Fruit fly (Drosophila melanogaster) whole organism, embryonic: ENCODE measurements around the gene ImpL1.

Source experiments
- Blimp-1 ChIP-seq: fragments of 200-800 bp; sonication (Bioruptor generic); optimal IDR thresholded peaks from 3 replicates; lab custom pipeline; 2018; ENCODE audit warnings: missing biosample characterization, missing genetic modification characterization, mild to moderate bottlenecking, moderate library complexity, missing genetic modification reagents
- CG11093 ChIP-seq: fragments of 200-800 bp; sonication (Bioruptor generic); IDR thresholded peaks from 3 replicates; pipeline ENCODE4 v1.3.6; 2022; ENCODE audit warnings: missing biosample characterization, missing genetic modification characterization
- CG12942 ChIP-seq: fragments of 200-800 bp; sonication (Bioruptor generic); optimal IDR thresholded peaks from 3 replicates; lab custom pipeline; 2016; ENCODE audit warnings: missing biosample characterization, missing genetic modification characterization
- CG13775 ChIP-seq: fragments of 200-800 bp; sonication (Bioruptor generic); optimal IDR thresholded peaks from 3 replicates; lab custom pipeline; 2017; ENCODE audit warnings: missing biosample characterization, mild to moderate bottlenecking, missing genetic modification characterization
- CG14050 ChIP-seq: fragments of 200-800 bp; sonication (Bioruptor generic); IDR thresholded peaks from 3 replicates; pipeline ENCODE4 v1.3.6; 2022; ENCODE audit warnings: missing biosample characterization, missing genetic modification characterization
- CG14860 ChIP-seq: fragments of 200-800 bp; sonication (Bioruptor generic); IDR thresholded peaks from 3 replicates; pipeline ENCODE4 v1.3.6; 2022; ENCODE audit warnings: missing biosample characterization, missing genetic modification characterization; ENCODE audit not compliant: partially characterized antibody
- CG14965 ChIP-seq: fragments of 200-800 bp; sonication (Bioruptor generic); optimal IDR thresholded peaks from 2 replicates; lab custom pipeline; 2016; ENCODE audit warnings: missing biosample characterization, missing genetic modification characterization, borderline replicate concordance
- CG2116 ChIP-seq: fragments of 200-800 bp; sonication (Bioruptor generic); optimal IDR thresholded peaks from 3 replicates; lab custom pipeline; 2018; ENCODE audit warnings: missing biosample characterization, mild to moderate bottlenecking, missing genetic modification characterization
- CG2120 ChIP-seq: fragments of 200-800 bp; sonication (Bioruptor generic); optimal IDR thresholded peaks from 3 replicates; lab custom pipeline; 2016; ENCODE audit warnings: missing biosample characterization, missing genetic modification characterization
- CG2875 ChIP-seq: fragments of 200-800 bp; sonication (Bioruptor generic); optimal IDR thresholded peaks from 2 replicates; lab custom pipeline; 2017; ENCODE audit warnings: missing biosample characterization, mild to moderate bottlenecking, missing genetic modification characterization, missing genetic modification reagents
- CG30020 ChIP-seq: fragments of 200-800 bp; optimal IDR thresholded peaks from 2 replicates; lab custom pipeline; 2019; ENCODE audit warnings: missing biosample characterization, mild to moderate bottlenecking, missing genetic modification characterization, moderate library complexity
- CG43689 ChIP-seq: fragments of 200-800 bp; sonication (Bioruptor generic); IDR thresholded peaks from 2 replicates; pipeline ENCODE4 v1.3.6; 2022; ENCODE audit warnings: missing biosample characterization, missing genetic modification characterization
- CG4404 ChIP-seq: fragments of 200-800 bp; sonication (Bioruptor generic); IDR thresholded peaks from 2 replicates; pipeline ENCODE4 v1.3.6; 2022; ENCODE audit warnings: missing biosample characterization, missing genetic modification characterization
- CG5245 ChIP-seq: fragments of 200-800 bp; sonication (Bioruptor generic); optimal IDR thresholded peaks from 3 replicates; lab custom pipeline; 2016; ENCODE audit warnings: missing biosample characterization, missing genetic modification characterization
- CG6791 ChIP-seq: fragments of 200-800 bp; sonication (Bioruptor generic); IDR thresholded peaks from 3 replicates; pipeline ENCODE4 v1.3.6; 2022; ENCODE audit warnings: missing biosample characterization, missing genetic modification characterization; ENCODE audit not compliant: partially characterized antibody
- CG7839 ChIP-seq: fragments of 200-800 bp; sonication (Bioruptor generic); optimal IDR thresholded peaks from 3 replicates; lab custom pipeline; 2018; ENCODE audit warnings: missing biosample characterization, mild to moderate bottlenecking, missing genetic modification characterization, moderate library complexity
- CG8290 ChIP-seq, 3 experiments: fragments of 200-800 bp; sonication (Bioruptor generic); optimal IDR thresholded peaks; 2 replicates each; lab custom pipeline; 2016 to 2019; ENCODE audit warnings: missing biosample characterization in 3 of 3, missing genetic modification characterization in 3 of 3, mild to moderate bottlenecking in 2 of 3, moderate library complexity in 1 of 3
- CG9727 ChIP-seq: fragments of 200-800 bp; sonication (Bioruptor generic); optimal IDR thresholded peaks from 3 replicates; lab custom pipeline; 2017; ENCODE audit warnings: missing biosample characterization, mild to moderate bottlenecking, missing genetic modification characterization
- CHES-1-like ChIP-seq: fragments of 200-800 bp; sonication (Bioruptor generic); optimal IDR thresholded peaks from 2 replicates; lab custom pipeline; 2016; ENCODE audit warnings: missing biosample characterization, missing genetic modification characterization
- Camta ChIP-seq: fragments of 200-800 bp; sonication (Bioruptor generic); optimal IDR thresholded peaks from 2 replicates; lab custom pipeline; 2016; ENCODE audit warnings: missing biosample characterization, missing genetic modification characterization
- Chrac-16 ChIP-seq: fragments of 200-800 bp; sonication (Bioruptor generic); optimal IDR thresholded peaks from 3 replicates; lab custom pipeline; 2016; ENCODE audit warnings: missing biosample characterization, missing genetic modification characterization
- D19A ChIP-seq: fragments of 200-800 bp; optimal IDR thresholded peaks from 3 replicates; lab custom pipeline; 2019; ENCODE audit warnings: missing biosample characterization, mild to moderate bottlenecking, missing genetic modification characterization, moderate library complexity
- Ets97D ChIP-seq: fragments of 200-800 bp; sonication (Bioruptor generic); optimal IDR thresholded peaks from 3 replicates; lab custom pipeline; 2016; ENCODE audit warnings: missing biosample characterization, missing genetic modification characterization
- Fer2 ChIP-seq: fragments of 200-800 bp; sonication (Bioruptor generic); optimal IDR thresholded peaks from 2 replicates; lab custom pipeline; 2018; ENCODE audit warnings: missing biosample characterization, mild to moderate bottlenecking, missing genetic modification characterization, moderate library complexity
- Hand ChIP-seq: fragments of 200-800 bp; sonication (Bioruptor generic); optimal IDR thresholded peaks from 2 replicates; lab custom pipeline; 2017; ENCODE audit warnings: mild to moderate bottlenecking, missing biosample characterization, missing genetic modification reagents, missing genetic modification characterization
- Lpt ChIP-seq: fragments of >200 bp; optimal IDR thresholded peaks from 2 replicates; lab custom pipeline; 2018; ENCODE audit warnings: missing biosample characterization, missing genetic modification characterization
- Med ChIP-seq: fragments of 200-800 bp; sonication (Bioruptor generic); peaks from one replicate; lab custom pipeline; 2016; ENCODE audit warnings: missing biosample characterization, missing genetic modification characterization, mild to moderate bottlenecking, inconsistent platforms, moderate library complexity
- Nf-YA ChIP-seq: fragments of 200-800 bp; sonication (Bioruptor generic); IDR thresholded peaks from 2 replicates; pipeline ENCODE4 v1.3.6; 2022; ENCODE audit warnings: missing biosample characterization, missing genetic modification characterization
- Opbp ChIP-seq: fragments of 200-800 bp; sonication (Bioruptor generic); IDR thresholded peaks from 3 replicates; pipeline ENCODE4 v1.3.6; 2022; ENCODE audit warnings: missing biosample characterization, missing genetic modification characterization; ENCODE audit not compliant: partially characterized antibody
- Sox102F ChIP-seq: fragments of 200-800 bp; sonication (Bioruptor generic); optimal IDR thresholded peaks from 2 replicates; lab custom pipeline; 2018; ENCODE audit warnings: missing biosample characterization, mild to moderate bottlenecking, missing genetic modification characterization, moderate library complexity
- Ssrp ChIP-seq: fragments of 200-800 bp; sonication (Bioruptor generic); optimal IDR thresholded peaks from 2 replicates; lab custom pipeline; 2018; ENCODE audit warnings: missing biosample characterization, mild to moderate bottlenecking, missing genetic modification characterization, moderate library complexity
- Usf ChIP-seq: fragments of 200-800 bp; sonication (Bioruptor generic); optimal IDR thresholded peaks from 2 replicates; lab custom pipeline; 2017; ENCODE audit warnings: missing genotype, missing biosample characterization, missing genetic modification characterization
- Xrp1 ChIP-seq: fragments of 200-800 bp; sonication (Bioruptor generic); IDR thresholded peaks from 2 replicates; pipeline ENCODE4 v1.3.6; 2022; ENCODE audit warnings: missing biosample characterization, missing genetic modification characterization
- dimm ChIP-seq: fragments of 200-800 bp; sonication (Bioruptor generic); IDR thresholded peaks from 2 replicates; pipeline ENCODE4 v1.3.6; 2022; ENCODE audit warnings: missing biosample characterization, missing genetic modification characterization
- en ChIP-seq: fragments of 200-800 bp; sonication (Bioruptor generic); optimal IDR thresholded peaks from 2 replicates; lab custom pipeline; 2016; ENCODE audit warnings: missing biosample characterization, missing genetic modification characterization
- grau ChIP-seq: fragments of 200-800 bp; optimal IDR thresholded peaks from 3 replicates; lab custom pipeline; 2019; ENCODE audit warnings: missing biosample characterization, mild to moderate bottlenecking, missing genetic modification characterization, moderate library complexity
- gsb-n ChIP-seq: fragments of 200-800 bp; sonication (Bioruptor generic); optimal IDR thresholded peaks from 3 replicates; lab custom pipeline; 2018; ENCODE audit warnings: missing biosample characterization, mild to moderate bottlenecking, missing genetic modification characterization
- h ChIP-seq: fragments of >200 bp; optimal IDR thresholded peaks from 2 replicates; lab custom pipeline; 2017
- nerfin-1 ChIP-seq: fragments of 200-800 bp; sonication (Bioruptor generic); optimal IDR thresholded peaks from 3 replicates; lab custom pipeline; 2019; ENCODE audit warnings: missing biosample characterization, mild to moderate bottlenecking, missing genetic modification characterization, moderate library complexity
- nmo ChIP-seq: fragments of 200-800 bp; sonication (Bioruptor generic); optimal IDR thresholded peaks from 2 replicates; lab custom pipeline; 2018; ENCODE audit warnings: missing biosample characterization, mild to moderate bottlenecking, missing genetic modification characterization, moderate library complexity
- pho ChIP-seq: fragments of 200-800 bp; sonication (Bioruptor generic); optimal IDR thresholded peaks from 2 replicates; lab custom pipeline; 2016; ENCODE audit warnings: missing biosample characterization, missing genetic modification characterization
- salm ChIP-seq: fragments of 200-800 bp; sonication (Bioruptor generic); optimal IDR thresholded peaks from 2 replicates; lab custom pipeline; 2018; ENCODE audit warnings: missing biosample characterization, mild to moderate bottlenecking, missing genetic modification characterization
- sc ChIP-seq, 3 experiments: fragments of >200 bp in 2 of 3; fragments of 200-800 bp in 1 of 3; sonication (Bioruptor generic) in 1 of 3; optimal IDR thresholded peaks; 2 replicates in 2 of 3; 3 replicates in 1 of 3; lab custom pipeline; 2017; ENCODE audit warnings: mild to moderate bottlenecking in 1 of 3, missing biosample characterization in 1 of 3, missing genetic modification characterization in 1 of 3, missing genetic modification reagents in 1 of 3
- sd ChIP-seq: fragments of 200-800 bp; sonication (Bioruptor generic); optimal IDR thresholded peaks from 3 replicates; lab custom pipeline; 2018; ENCODE audit warnings: missing biosample characterization, mild to moderate bottlenecking, missing genetic modification characterization, moderate library complexity
- sens ChIP-seq: fragments of 200-800 bp; sonication (Bioruptor generic); peaks from one replicate; lab custom pipeline; 2016; ENCODE audit warnings: missing biosample characterization, missing genetic modification characterization
- so ChIP-seq: fragments of 200-800 bp; sonication (Bioruptor generic); IDR thresholded peaks from 3 replicates; pipeline ENCODE4 v1.3.6; 2022; ENCODE audit warnings: missing biosample characterization, missing genetic modification characterization
- tll ChIP-seq, 2 experiments: fragments of 200-800 bp in 1 of 2; fragments of >200 bp in 1 of 2; sonication (Bioruptor generic) in 1 of 2; optimal IDR thresholded peaks; 2 replicates each; lab custom pipeline; 2017 to 2019; ENCODE audit warnings: missing biosample characterization in 2 of 2, missing genetic modification characterization in 2 of 2, mild to moderate bottlenecking in 1 of 2, moderate library complexity in 1 of 2
- trem ChIP-seq: fragments of 200-800 bp; optimal IDR thresholded peaks from 3 replicates; lab custom pipeline; 2019; ENCODE audit warnings: missing biosample characterization, mild to moderate bottlenecking, missing genetic modification characterization, moderate library complexity
- zen ChIP-seq: fragments of 200-800 bp; sonication (Bioruptor generic); optimal IDR thresholded peaks from 3 replicates; lab custom pipeline; 2018; ENCODE audit warnings: missing biosample characterization, mild to moderate bottlenecking, missing genetic modification characterization, moderate library complexity

The ImpL1 gene

dm6 chr3L:13403141-13403867 lies 20.7 kb downstream of the ImpL1 start (continued):
- TF ChIP-seq h (lab: Kevin White, UChicago) (no peak), CG14965 (no peak), Opbp (GFP tag; lab: Robert Waterston, UW) (no peak), CG2120 (GFP tag; lab: Kevin White, UChicago) (no peak), CG30020 (tag; lab: Kevin White, UChicago) (no peak), Chrac-16 (GFP tag; lab: Kevin White, UChicago) (no peak), en (GFP tag; lab: Kevin White, UChicago) (no peak), Camta (GFP tag; lab: Kevin White, UChicago) (no peak), CG43689 (GFP tag; lab: Robert Waterston, UW) (no peak), CG5245 (no peak), Hand (no peak), CG11093 (GFP tag; lab: Robert Waterston, UW) (no peak), CG6791 (GFP tag; lab: Robert Waterston, UW) (no peak), CG14860 (GFP tag; lab: Robert Waterston, UW) (no peak), sc (optimal IDR thresholded peaks at IDR 0.05; lab: Kevin White, UChicago) (no peak), sc (GFP tag; optimal IDR thresholded peaks at IDR 0.05; lab: Kevin White, UChicago) (peak; percentile 30), tll (GFP tag; optimal IDR thresholded peaks at IDR 0.05; lab: Kevin White, UChicago) (no peak), sd (tag; lab: Kevin White, UChicago) (no peak), D19A (peak; percentile 46), CG8290 (GFP tag; optimal IDR thresholded peaks at IDR 0.05; lab: Kevin White, UChicago) (no peak), CG8290 (tag; optimal IDR thresholded peaks at IDR 0.05; lab: Kevin White, UChicago) (no peak), CHES-1-like (GFP tag; lab: Kevin White, UChicago) (no peak), Blimp-1 (peak; percentile 36), CG14050 (no peak), Ets97D (GFP tag; lab: Kevin White, UChicago) (no peak), Nf-YA (GFP tag; lab: Robert Waterston, UW) (peak; percentile 81; the same call in 1 of the 2 replicates), CG2875 (GFP tag; lab: Kevin White, UChicago) (no peak), CG4404 (peak; percentile 46), CG7839 (peak; percentile 29), zen (tag; lab: Kevin White, UChicago) (peak; percentile 2), pho (GFP tag; lab: Kevin White, UChicago) (no peak), CG2116 (GFP tag; lab: Kevin White, UChicago) (no peak), Xrp1 (GFP tag; lab: Robert Waterston, UW) (peak; percentile 40; the same call in 1 of the 2 replicates), CG9727 (GFP tag; lab: Kevin White, UChicago) (peak; percentile 69), so (GFP tag; lab: Robert Waterston, UW) (no peak), Fer2 (no peak), Lpt (GFP tag; lab: Kevin White, UChicago) (no peak), Usf (GFP tag; lab: Kevin White, UChicago) (no peak), nerfin-1 (peak; percentile 72), gsb-n (tag; lab: Kevin White, UChicago) (peak; percentile 6), grau (tag; lab: Kevin White, UChicago) (no peak), trem (tag; lab: Kevin White, UChicago) (peak; percentile 6), Med (GFP tag; lab: Kevin White, UChicago) (peak; percentile 40), CG12942 (GFP tag; lab: Kevin White, UChicago) (no peak), salm (no peak), Ssrp (tag; lab: Kevin White, UChicago) (peak; percentile 19), nmo (GFP tag; lab: Kevin White, UChicago) (peak; percentile 68), Sox102F (GFP tag; lab: Kevin White, UChicago) (peak; percentile 20), dimm (GFP tag; lab: Robert Waterston, UW) (no peak), CG13775 (GFP tag; lab: Kevin White, UChicago) (peak; percentile 42), sens (GFP tag; lab: Kevin White, UChicago) (peak; percentile 96)
